Fruit fly (Drosophila melanogaster): ENCODE measurements around the gene CG33920.
A peak's percentile ranks its signal among the peaks of the same experiment; 100 is the strongest.

Gene CG33920

DNA sequence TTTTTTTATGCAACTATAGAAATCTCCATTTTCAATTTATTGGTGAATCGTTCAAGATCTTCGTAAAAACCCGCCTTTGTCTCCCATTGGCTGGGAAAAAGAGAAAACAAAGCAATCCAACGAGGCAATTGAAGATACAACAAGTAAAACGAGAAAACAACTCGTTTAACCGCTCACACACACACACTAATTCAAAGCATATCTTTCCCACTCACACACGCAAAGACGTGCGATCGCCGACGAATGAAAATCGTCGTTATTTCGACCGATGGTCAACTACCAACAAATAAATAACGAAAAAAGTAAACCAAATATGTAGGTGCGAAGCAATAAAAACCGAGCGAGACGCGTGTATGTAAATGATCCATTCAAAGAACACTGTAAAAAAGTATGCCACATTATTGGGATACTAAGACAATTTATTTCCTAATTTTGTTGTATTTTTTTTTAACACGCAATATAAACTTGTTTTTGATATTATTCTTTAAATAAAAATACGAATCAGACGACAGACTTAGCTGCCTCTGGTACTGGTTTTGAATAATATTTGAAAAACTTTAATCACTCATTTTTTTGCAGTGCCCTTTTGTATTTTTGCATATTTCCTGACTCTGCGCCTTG is 17.5 kb upstream of the CG33920 start (continued):
- TF ChIP-seq row (GFP tag; IDR thresholded peaks at IDR 0.05) = peak; percentile 36; the same call in 1 of the 3 replicates
- TF ChIP-seq Drgx (GFP tag; IDR thresholded peaks at IDR 0.05) = peak; percentile 81
- TF ChIP-seq seq (GFP tag; IDR thresholded peaks at IDR 0.05) = no peak
- TF ChIP-seq abd-A (tag; optimal IDR thresholded peaks at IDR 0.05) = peak; percentile 16
- TF ChIP-seq zf30C (GFP tag; optimal IDR thresholded peaks at IDR 0.05) = peak; percentile 72
- peak; percentile 38 for TF ChIP-seq Hsf (GFP tag; optimal IDR thresholded peaks at IDR 0.05)
- peak; percentile 99 for TF ChIP-seq Nf-YB (GFP tag; optimal IDR thresholded peaks at IDR 0.05)
- no peak for TF ChIP-seq Fer3 (tag; optimal IDR thresholded peaks at IDR 0.05)
- TF ChIP-seq CG4707 (GFP tag; optimal IDR thresholded peaks at IDR 0.05) = no peak
- peak in 1 of 3 experiments; percentile 16 for TF ChIP-seq lola (GFP tag; optimal IDR thresholded peaks at IDR 0.05)
- TF ChIP-seq CG8388 (GFP tag; optimal IDR thresholded peaks at IDR 0.05) = no peak
- TF ChIP-seq Side (GFP tag; optimal IDR thresholded peaks at IDR 0.05) = no peak
- TF ChIP-seq chinmo (GFP tag; IDR thresholded peaks at IDR 0.05; ENCODE audit: partially characterized antibody) = 0 out of 4 replicates have a peak, but pooled peaks have one; percentile 39
- no peak for TF ChIP-seq kay (GFP tag; optimal IDR thresholded peaks at IDR 0.05)
- TF ChIP-seq Xbp1 (GFP tag; optimal IDR thresholded peaks at IDR 0.05) = no peak
- TF ChIP-seq cg (GFP tag; optimal IDR thresholded peaks at IDR 0.05) = peak; percentile 95
- TF ChIP-seq chif (GFP tag; optimal IDR thresholded peaks at IDR 0.05) = peak in 1 of 2 experiments; percentile 35
- no peak for TF ChIP-seq tup (GFP tag; optimal IDR thresholded peaks at IDR 0.05)
- peak; percentile 1 for TF ChIP-seq CoRest (tag; optimal IDR thresholded peaks at IDR 0.05)
- peak; percentile 5 for TF ChIP-seq az2 (GFP tag; optimal IDR thresholded peaks at IDR 0.05)
- TF ChIP-seq eve (GFP tag; optimal IDR thresholded peaks at IDR 0.05) = peak in 1 of 2 experiments; percentile 62
- TF ChIP-seq Jarid2 (GFP tag; optimal IDR thresholded peaks at IDR 0.05) = peak; percentile 24
- TF ChIP-seq CG12659 (GFP tag; optimal IDR thresholded peaks at IDR 0.05) = peak; percentile 5
- peak; percentile 33 for TF ChIP-seq CG12391 (tag; optimal IDR thresholded peaks at IDR 0.05)
- TF ChIP-seq lbe (GFP tag; optimal IDR thresholded peaks at IDR 0.05) = peak; percentile 48
- no peak for TF ChIP-seq CG14710 (tag; optimal IDR thresholded peaks at IDR 0.05)
- TF ChIP-seq CG17359 (tag; optimal IDR thresholded peaks at IDR 0.05) = no peak
- TF ChIP-seq caup (GFP tag; optimal IDR thresholded peaks at IDR 0.05; ENCODE audit: severe bottlenecking) = no peak
- TF ChIP-seq phol (tag; optimal IDR thresholded peaks at IDR 0.05) = peak; percentile 11
- 0 out of 2 replicates have a peak, but pooled peaks have one; percentile 24 for TF ChIP-seq bbx (GFP tag; IDR thresholded peaks at IDR 0.05; ENCODE audit: partially characterized antibody)
- peak; percentile 50 for TF ChIP-seq vvl (GFP tag; IDR thresholded peaks at IDR 0.05)
- TF ChIP-seq gro (GFP tag; optimal IDR thresholded peaks at IDR 0.05) = no peak
- no peak for TF ChIP-seq Fer1 (GFP tag; optimal IDR thresholded peaks at IDR 0.05)
- 0 out of 2 replicates have a peak, but pooled peaks have one; percentile 6 for TF ChIP-seq slbo (GFP tag; IDR thresholded peaks at IDR 0.05)
- TF ChIP-seq sens (GFP tag) = peak; percentile 87
- no peak for TF ChIP-seq CG10274 (GFP tag; optimal IDR thresholded peaks at IDR 0.05)
- TF ChIP-seq Deaf1 (tag; optimal IDR thresholded peaks at IDR 0.05) = peak; percentile 88
- TF ChIP-seq CG13624 (GFP tag; optimal IDR thresholded peaks at IDR 0.05) = no peak
- TF ChIP-seq Abd-B (GFP tag; optimal IDR thresholded peaks at IDR 0.05) = peak; percentile 13
- peak in 1 of 2 experiments; percentile 10 for TF ChIP-seq dpn (GFP tag; optimal IDR thresholded peaks at IDR 0.05)
- TF ChIP-seq Mrtf (GFP tag; IDR thresholded peaks at IDR 0.05) = no peak
- TF ChIP-seq jumu (GFP tag; optimal IDR thresholded peaks at IDR 0.05) = no peak
- peak; percentile 19 for TF ChIP-seq zen (tag; optimal IDR thresholded peaks at IDR 0.05)
- no peak for TF ChIP-seq prd (optimal IDR thresholded peaks at IDR 0.05)
- TF ChIP-seq prd (GFP tag; IDR thresholded peaks at IDR 0.05) = peak; percentile 43; the same call in 1 of the 3 replicates
- peak; percentile 68 for TF ChIP-seq gem (tag; optimal IDR thresholded peaks at IDR 0.05)
- TF ChIP-seq sd (tag; optimal IDR thresholded peaks at IDR 0.05) = peak; percentile 50
- 0 out of 2 replicates have a peak, but pooled peaks have one; percentile 7 for TF ChIP-seq CG6689 (GFP tag; IDR thresholded peaks at IDR 0.05)

Measured in whole organism, embryonic.